Worm (Caenorhabditis elegans): ENCODE measurements around the gene Y71H2B.2.

Gene Y71H2B.2

DNA sequence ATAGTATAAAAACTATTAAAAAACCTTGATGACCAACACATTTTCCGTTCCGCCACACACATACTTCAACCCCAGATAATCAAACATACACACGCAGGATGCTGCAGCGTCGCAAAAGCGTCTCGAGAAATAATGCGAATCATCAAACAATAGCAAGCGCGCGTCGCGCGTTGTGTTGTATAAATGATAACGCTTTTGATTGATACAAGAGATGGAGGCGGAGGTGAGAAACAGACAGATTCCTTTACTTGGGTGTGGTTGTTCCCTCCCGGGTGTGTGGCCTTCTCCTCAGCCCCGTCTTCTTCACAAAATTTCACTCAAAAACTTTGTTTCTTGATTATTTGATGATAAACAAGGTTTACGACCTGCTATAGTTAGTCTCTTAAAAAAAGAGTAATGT lies 53.1 kb downstream of the Y71H2B.2 start (continued):
- no peak for TF ChIP-seq alr-1 (tag; optimal IDR thresholded peaks at IDR 0.05; ENCODE audit: borderline replicate concordance)
- no peak for TF ChIP-seq mdl-1 (tag; optimal IDR thresholded peaks at IDR 0.05)
